Fruit fly (Drosophila melanogaster) ovary, adult (tissue): Measurements from ENCODE around the gene CG12818.

ENCODE experiments used
- CG17801 ChIP-seq: fragments of 200-800 bp; optimal IDR thresholded peaks from 2 replicates; lab custom pipeline; 2019; ENCODE audit warnings: missing biosample characterization, mild to moderate bottlenecking, missing genetic modification characterization, moderate library complexity; ENCODE audit not compliant: partially characterized antibody

CG12818 gene

dm6 chr3R:10353932-10354703 lies 22.7 kb downstream of the CG12818 start:
- TF ChIP-seq CG17801 (GFP tag; lab: Kevin White, UChicago), result no peak

- no peak for TF ChIP-seq CG17801 (GFP tag; lab: Kevin White, UChicago)
These were observed 24.6 kb downstream of the CG12818 start for dm6 chr3R:10355840-10356562.

dm6 chr3R:10356563-10357363 lies 25.4 kb downstream of the CG12818 start:
- TF ChIP-seq CG17801 (GFP tag; lab: Kevin White, UChicago), result no peak

dm6 chr3R:10357364-10357676 lies 25.9 kb downstream of the CG12818 start:
- no peak for TF ChIP-seq CG17801 (GFP tag; lab: Kevin White, UChicago)

- TF ChIP-seq CG17801 (GFP tag; lab: Kevin White, UChicago), result no peak
These were observed 32.9 kb downstream of the CG12818 start for dm6 chr3R:10364287-10364686.

dm6 chr3R:10368251-10368650 lies 36.9 kb downstream of the CG12818 start:
- TF ChIP-seq CG17801 (GFP tag; lab: Kevin White, UChicago), result no peak

- TF ChIP-seq CG17801 (GFP tag; lab: Kevin White, UChicago), result no peak
These were observed 38.4 kb downstream of the CG12818 start for dm6 chr3R:10369799-10370198.

dm6 chr3R:10370495-10370894 lies 39.1 kb downstream of the CG12818 start:
- no peak for TF ChIP-seq CG17801 (GFP tag; lab: Kevin White, UChicago)

- peak; percentile 74 for TF ChIP-seq CG17801 (GFP tag; lab: Kevin White, UChicago)
These were observed 46.5 kb downstream of the CG12818 start, which contains the start of gene Rfx for dm6 chr3R:10377849-10378248. TSS of gene Rfx (minus strand) at chr3R:10378068.

dm6 chr3R:10378989-10379388 lies 47.6 kb downstream of the CG12818 start:
- no peak for TF ChIP-seq CG17801 (GFP tag; lab: Kevin White, UChicago)

dm6 chr3R:10379409-10379808 lies 48.0 kb downstream of the CG12818 start:
- TF ChIP-seq CG17801 (GFP tag; lab: Kevin White, UChicago), result no peak

dm6 chr3R:10380025-10380424 lies 48.6 kb downstream of the CG12818 start:
- TF ChIP-seq CG17801 (GFP tag; lab: Kevin White, UChicago), result no peak
